Fruit fly (Drosophila melanogaster) whole organism, embryonic: Measurements from ENCODE around the gene CG13024.

Experiments used
- Awh ChIP-seq: fragments of 200-800 bp; sonication (Bioruptor generic); IDR thresholded peaks from 2 replicates; pipeline ENCODE4, ENCODE4 v1.3.6; 2022; ENCODE audit warnings: missing biosample characterization, missing genetic modification characterization
- Bteb2 ChIP-seq: fragments of 200-800 bp; sonication (Bioruptor generic); optimal IDR thresholded peaks from 2 replicates; lab custom pipeline; 2016; ENCODE audit warnings: missing biosample characterization, missing genetic modification characterization
- CG10147 ChIP-seq: fragments of 200-800 bp; sonication (Bioruptor generic); optimal IDR thresholded peaks from 2 replicates; lab custom pipeline; 2019; ENCODE audit warnings: missing biosample characterization, mild to moderate bottlenecking, missing genetic modification characterization, moderate library complexity
- CG12071 ChIP-seq: fragments of 200-800 bp; sonication (Bioruptor generic); optimal IDR thresholded peaks from 3 replicates; lab custom pipeline; 2018; ENCODE audit warnings: missing biosample characterization, mild to moderate bottlenecking, missing genetic modification characterization
- CG12236 ChIP-seq: fragments of 200-800 bp; sonication (Bioruptor generic); optimal IDR thresholded peaks from 2 replicates; lab custom pipeline; 2016; ENCODE audit warnings: missing biosample characterization, missing genetic modification characterization
- CG1233 ChIP-seq: fragments of 200-800 bp; sonication (Bioruptor generic); optimal IDR thresholded peaks from 4 replicates; lab custom pipeline; 2018; ENCODE audit warnings: missing biosample characterization, mild to moderate bottlenecking, missing genetic modification characterization
- CG13424 ChIP-seq: fragments of 200-800 bp; sonication (Bioruptor generic); optimal IDR thresholded peaks from 2 replicates; lab custom pipeline; 2019; ENCODE audit warnings: missing biosample characterization, mild to moderate bottlenecking, missing genetic modification characterization, moderate library complexity
- CG15011 ChIP-seq: fragments of 200-800 bp; sonication (Bioruptor generic); optimal IDR thresholded peaks from 3 replicates; lab custom pipeline; 2018; ENCODE audit warnings: missing biosample characterization, mild to moderate bottlenecking, missing genetic modification characterization
- CG15696 ChIP-seq: fragments of 200-800 bp; sonication (Bioruptor generic); optimal IDR thresholded peaks from 2 replicates; lab custom pipeline; 2019; ENCODE audit warnings: missing biosample characterization, mild to moderate bottlenecking, missing genetic modification characterization, moderate library complexity
- CG1647 ChIP-seq: fragments of 200-800 bp; sonication (Bioruptor generic); optimal IDR thresholded peaks from 3 replicates; lab custom pipeline; 2016; ENCODE audit warnings: missing biosample characterization, missing genetic modification characterization
- CG17361 ChIP-seq: fragments of 200-800 bp; sonication (Bioruptor generic); IDR thresholded peaks from 3 replicates; pipeline ENCODE4 v1.3.6; 2022; ENCODE audit warnings: missing biosample characterization, missing genetic modification characterization
- CG1792 ChIP-seq: fragments of 200-800 bp; sonication (Bioruptor generic); optimal IDR thresholded peaks from 2 replicates; lab custom pipeline; 2016; ENCODE audit warnings: missing biosample characterization, missing genetic modification characterization
- CG30431 ChIP-seq: fragments of 200-800 bp; sonication (Bioruptor generic); optimal IDR thresholded peaks from 2 replicates; lab custom pipeline; 2017; ENCODE audit warnings: missing biosample characterization, missing genetic modification characterization
- CG34376 ChIP-seq: fragments of 200-800 bp; sonication (Bioruptor generic); optimal IDR thresholded peaks from 2 replicates; lab custom pipeline; 2018; ENCODE audit warnings: missing biosample characterization, mild to moderate bottlenecking, missing genetic modification characterization
- CG3838 ChIP-seq: fragments of 200-800 bp; sonication (Bioruptor generic); optimal IDR thresholded peaks from 3 replicates; lab custom pipeline; 2016; ENCODE audit warnings: missing biosample characterization, missing genetic modification characterization
- CG4820 ChIP-seq: fragments of 200-800 bp; sonication (Bioruptor generic); optimal IDR thresholded peaks from 3 replicates; lab custom pipeline; 2016; ENCODE audit warnings: missing biosample characterization, missing genetic modification characterization
- CG5180 ChIP-seq: fragments of 200-800 bp; sonication (Bioruptor generic); optimal IDR thresholded peaks from 3 replicates; lab custom pipeline; 2017; ENCODE audit warnings: missing biosample characterization, missing genetic modification characterization, mild to moderate bottlenecking, moderate library complexity, missing genetic modification reagents
- CG6654 ChIP-seq: fragments of 200-800 bp; sonication (Bioruptor generic); optimal IDR thresholded peaks from 2 replicates; lab custom pipeline; 2017; ENCODE audit warnings: missing biosample characterization, mild to moderate bottlenecking, missing genetic modification characterization
- CG7372 ChIP-seq: fragments of 200-800 bp; sonication (Bioruptor generic); IDR thresholded peaks from 2 replicates; pipeline ENCODE4 v1.3.6; 2022; ENCODE audit warnings: missing biosample characterization, missing genetic modification characterization
- CG8290 ChIP-seq, 3 experiments: fragments of 200-800 bp; sonication (Bioruptor generic); optimal IDR thresholded peaks; 2 replicates each; lab custom pipeline; 2016 to 2019; ENCODE audit warnings: missing biosample characterization in 3 of 3, missing genetic modification characterization in 3 of 3, mild to moderate bottlenecking in 2 of 3, moderate library complexity in 1 of 3
- CG9215 ChIP-seq: fragments of 200-800 bp; sonication (Bioruptor generic); IDR thresholded peaks from 2 replicates; pipeline ENCODE4 v1.3.6; 2022; ENCODE audit warnings: missing biosample characterization, missing genetic modification characterization
- CHES-1-like ChIP-seq: fragments of 200-800 bp; sonication (Bioruptor generic); optimal IDR thresholded peaks from 2 replicates; lab custom pipeline; 2016; ENCODE audit warnings: missing biosample characterization, missing genetic modification characterization
- D ChIP-seq, 2 experiments: fragments of 200-800 bp in 1 of 2; fragments of >200 bp in 1 of 2; sonication (Bioruptor generic) in 1 of 2; optimal IDR thresholded peaks; 2 replicates in 1 of 2; 3 replicates in 1 of 2; lab custom pipeline; 2017; ENCODE audit warnings: mild to moderate bottlenecking in 1 of 2, missing biosample characterization in 1 of 2, missing genetic modification characterization in 1 of 2, missing genetic modification reagents in 1 of 2
- Eip74EF ChIP-seq, 2 experiments: fragments of 200-800 bp in 1 of 2; fragments of >200 bp in 1 of 2; sonication (Bioruptor generic) in 1 of 2; optimal IDR thresholded peaks; 2 replicates each; lab custom pipeline; 2017 to 2019; ENCODE audit warnings: missing biosample characterization in 2 of 2, missing genetic modification characterization in 2 of 2, mild to moderate bottlenecking in 1 of 2, moderate library complexity in 1 of 2
- Hr51 ChIP-seq, 2 experiments: fragments of 200-800 bp; sonication (Bioruptor generic); optimal IDR thresholded peaks; 2 replicates in 1 of 2; 3 replicates in 1 of 2; lab custom pipeline; 2016 to 2018; ENCODE audit warnings: missing biosample characterization in 2 of 2, missing genetic modification characterization in 2 of 2, mild to moderate bottlenecking in 1 of 2, moderate library complexity in 1 of 2
- Kr ChIP-seq: fragments of 200-800 bp; sonication (Bioruptor generic); optimal IDR thresholded peaks from 2 replicates; lab custom pipeline; 2017; ENCODE audit warnings: missing biosample characterization, mild to moderate bottlenecking, missing genetic modification characterization
- Neu2 ChIP-seq: fragments of 200-800 bp; sonication (Bioruptor generic); optimal IDR thresholded peaks from 3 replicates; lab custom pipeline; 2016; ENCODE audit warnings: missing biosample characterization, missing genetic modification characterization, borderline replicate concordance
- Poxn ChIP-seq: fragments of 200-800 bp; sonication (Bioruptor generic); IDR thresholded peaks from 2 replicates; pipeline ENCODE4 v1.3.6; 2022; ENCODE audit warnings: missing biosample characterization, missing genetic modification characterization
- Six4 ChIP-seq: fragments of 200-800 bp; sonication (Bioruptor generic); optimal IDR thresholded peaks from 2 replicates; lab custom pipeline; 2016; ENCODE audit warnings: missing biosample characterization, missing genetic modification characterization
- Tbp ChIP-seq: fragments of >200 bp; optimal IDR thresholded peaks from 2 replicates; lab custom pipeline; 2018; ENCODE audit warnings: missing biosample characterization, missing genetic modification characterization
- aop ChIP-seq: fragments of 200-800 bp; sonication (Bioruptor generic); IDR thresholded peaks from 2 replicates; pipeline ENCODE4 v1.3.6; 2022; ENCODE audit warnings: missing biosample characterization, missing genetic modification characterization
- bsh ChIP-seq, 2 experiments: fragments of 200-800 bp; sonication (Bioruptor generic); optimal IDR thresholded peaks; 2 replicates each; lab custom pipeline; 2017 to 2018; ENCODE audit warnings: mild to moderate bottlenecking in 2 of 2, missing biosample characterization in 2 of 2, missing genetic modification characterization in 2 of 2, moderate library complexity in 1 of 2
- caup ChIP-seq: fragments of 200-800 bp; sonication (Bioruptor generic); optimal IDR thresholded peaks from 3 replicates; lab custom pipeline; 2017; ENCODE audit warnings: missing biosample characterization, mild to moderate bottlenecking, missing genetic modification characterization, moderate library complexity; ENCODE audit not compliant: severe bottlenecking
- crc ChIP-seq: fragments of 200-800 bp; sonication (Bioruptor generic); optimal IDR thresholded peaks from 2 replicates; lab custom pipeline; 2016; ENCODE audit warnings: missing biosample characterization, missing genetic modification characterization
- dan ChIP-seq: fragments of 200-800 bp; sonication (Bioruptor generic); IDR thresholded peaks from 2 replicates; pipeline ENCODE4 v1.3.6; 2022; ENCODE audit warnings: missing biosample characterization, missing genetic modification characterization
- dimm ChIP-seq: fragments of 200-800 bp; sonication (Bioruptor generic); IDR thresholded peaks from 2 replicates; pipeline ENCODE4 v1.3.6; 2022; ENCODE audit warnings: missing biosample characterization, missing genetic modification characterization
- gfzf ChIP-seq: fragments of 200-800 bp; sonication (Bioruptor generic); optimal IDR thresholded peaks from 2 replicates; lab custom pipeline; 2016; ENCODE audit warnings: missing biosample characterization, mild to moderate bottlenecking, missing genetic modification characterization, moderate library complexity
- hb ChIP-seq: fragments of 200-800 bp; sonication (Bioruptor generic); IDR thresholded peaks from 3 replicates; pipeline ENCODE4 v1.3.6; 2022; ENCODE audit warnings: missing biosample characterization, missing genetic modification characterization; ENCODE audit not compliant: partially characterized antibody
- hth ChIP-seq: fragments of >200 bp; optimal IDR thresholded peaks from 2 replicates; lab custom pipeline; 2017; ENCODE audit warnings: inconsistent platforms
- kay ChIP-seq: fragments of 200-800 bp; sonication (Bioruptor generic); optimal IDR thresholded peaks from 2 replicates; lab custom pipeline; 2016; ENCODE audit warnings: missing biosample characterization, missing genetic modification characterization
- lab ChIP-seq: fragments of 200-800 bp; sonication (Bioruptor generic); optimal IDR thresholded peaks from 3 replicates; lab custom pipeline; 2017; ENCODE audit warnings: missing biosample characterization, missing genetic modification characterization, mild to moderate bottlenecking, moderate library complexity, missing genetic modification reagents
- mirr ChIP-seq: fragments of 200-800 bp; sonication (Bioruptor generic); optimal IDR thresholded peaks from 3 replicates; lab custom pipeline; 2018; ENCODE audit warnings: missing biosample characterization, mild to moderate bottlenecking, missing genetic modification characterization
- oc ChIP-seq: fragments of 200-800 bp; sonication (Bioruptor generic); optimal IDR thresholded peaks from 2 replicates; lab custom pipeline; 2018; ENCODE audit warnings: missing biosample characterization, mild to moderate bottlenecking, missing genetic modification characterization, moderate library complexity
- odd ChIP-seq: fragments of 200-800 bp; sonication (Bioruptor generic); optimal IDR thresholded peaks from 2 replicates; lab custom pipeline; 2017; ENCODE audit warnings: missing biosample characterization, mild to moderate bottlenecking, missing genetic modification characterization
- otp ChIP-seq: fragments of 200-800 bp; sonication (Bioruptor generic); IDR thresholded peaks from 3 replicates; pipeline ENCODE4, ENCODE4 v1.3.6; 2022; ENCODE audit warnings: missing biosample characterization, missing genetic modification characterization
- yki ChIP-seq: fragments of >200 bp; optimal IDR thresholded peaks from 3 replicates; lab custom pipeline; 2018
- zf30C ChIP-seq: fragments of 200-800 bp; sonication (Bioruptor generic); optimal IDR thresholded peaks from 3 replicates; lab custom pipeline; 2018; ENCODE audit warnings: missing biosample characterization, mild to moderate bottlenecking, missing genetic modification characterization

Gene CG13024

dm6 chr3L:16805806-16806719, 22.8 kb downstream of the CG13024 start (continued):
- TF ChIP-seq CG10147 (GFP tag; lab: Kevin White, UChicago) (peak; percentile 53), Awh (GFP tag; lab: Robert Waterston, UW) (no peak), CG6654 (GFP tag; lab: Kevin White, UChicago) (no peak), CG17361 (GFP tag; lab: Robert Waterston, UW) (no peak), CG13424 (peak; percentile 48), Hr51 (GFP tag; optimal IDR thresholded peaks at IDR 0.05; lab: Kevin White, UChicago) (peak; percentile 26 to 64), CG12071 (GFP tag; lab: Kevin White, UChicago) (no peak), CG1792 (GFP tag; lab: Kevin White, UChicago) (peak; percentile 27), CG7372 (GFP tag; lab: Robert Waterston, UW) (no peak), gfzf (GFP tag; lab: Kevin White, UChicago) (no peak), CG9215 (GFP tag; lab: Robert Waterston, UW) (0 out of 2 replicates have a peak, but pooled peaks have one; percentile 6), CG1233 (GFP tag; lab: Kevin White, UChicago) (no peak), mirr (no peak), hb (no peak), CG4820 (GFP tag; lab: Kevin White, UChicago) (peak; percentile 35), hth (no peak), CG30431 (GFP tag; lab: Kevin White, UChicago) (no peak), CG15011 (GFP tag; lab: Kevin White, UChicago) (no peak), caup (peak; percentile 32), dan (no peak), CG5180 (GFP tag; lab: Kevin White, UChicago) (no peak), CG15696 (tag; lab: Kevin White, UChicago) (no peak), CG34376 (GFP tag; lab: Kevin White, UChicago) (no peak), Bteb2 (GFP tag; lab: Kevin White, UChicago) (peak; percentile 35), CG12236 (no peak), aop (no peak), CG3838 (no peak), crc (GFP tag; lab: Kevin White, UChicago) (no peak), Neu2 (GFP tag; lab: Kevin White, UChicago) (no peak), lab (GFP tag; lab: Kevin White, UChicago) (peak; percentile 76), Kr (GFP tag; lab: Kevin White, UChicago) (no peak), odd (GFP tag; lab: Kevin White, UChicago) (no peak), Tbp (GFP tag; lab: Kevin White, UChicago) (no peak), dimm (GFP tag; lab: Robert Waterston, UW) (no peak), CG1647 (no peak), zf30C (peak; percentile 4), D (optimal IDR thresholded peaks at IDR 0.05; lab: Kevin White, UChicago) (no peak), D (GFP tag; optimal IDR thresholded peaks at IDR 0.05; lab: Kevin White, UChicago) (peak; percentile 5), Poxn (GFP tag; lab: Robert Waterston, UW) (0 out of 2 replicates have a peak, but pooled peaks have one; percentile 40), oc (tag; lab: Kevin White, UChicago) (no peak), CG8290 (GFP tag; optimal IDR thresholded peaks at IDR 0.05; lab: Kevin White, UChicago) (no peak), CG8290 (tag; optimal IDR thresholded peaks at IDR 0.05; lab: Kevin White, UChicago) (peak in 1 of 2 experiments; percentile 42), CHES-1-like (GFP tag; lab: Kevin White, UChicago) (no peak), Six4 (GFP tag; lab: Kevin White, UChicago) (no peak), bsh (GFP tag; optimal IDR thresholded peaks at IDR 0.05; lab: Kevin White, UChicago) (peak; percentile 6 to 67), otp (GFP tag; lab: Robert Waterston, UW) (no peak), Eip74EF (GFP tag; optimal IDR thresholded peaks at IDR 0.05; lab: Kevin White, UChicago) (no peak), kay (no peak), yki (lab: Kevin White, UChicago) (no peak)
